Worm (Caenorhabditis elegans): ENCODE results near the gene tald-1.
A peak's percentile ranks its signal among the peaks of the same experiment; 100 is the strongest.

tald-1 gene

DNA sequence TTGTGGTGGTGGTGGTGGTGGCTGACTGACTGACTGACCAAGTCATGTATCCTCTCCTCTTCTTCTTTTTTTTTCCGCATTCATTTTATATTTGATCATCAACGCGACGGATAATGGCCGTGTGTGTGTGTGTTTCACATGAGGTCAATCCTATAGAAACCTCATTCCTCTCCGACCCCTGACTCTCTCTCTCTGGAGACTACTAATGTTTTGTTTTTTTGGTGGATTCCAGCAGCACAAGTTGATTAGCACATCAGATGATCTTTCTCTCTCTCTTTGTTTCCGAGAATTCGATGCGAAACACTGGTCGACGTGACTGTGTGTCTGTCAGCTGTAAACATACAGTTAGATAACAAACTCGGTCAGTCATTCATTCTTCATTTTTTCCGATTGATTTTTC, 18.7 kb downstream of the tald-1 start, which contains the start of gene Y24D9A.7:
Gene Y24D9A.7 (minus strand): TSS at position 46 of the 400 bp plus-strand sequence.
- TF ChIP-seq mef-2 (tag; optimal IDR thresholded peaks at IDR 0.05): no peak
- TF ChIP-seq elt-2 (tag; optimal IDR thresholded peaks at IDR 0.05): no peak
- TF ChIP-seq fos-1 (tag; optimal IDR thresholded peaks at IDR 0.05): no peak
- TF ChIP-seq sptf-1 (tag; optimal IDR thresholded peaks at IDR 0.05): no peak
- no peak for TF ChIP-seq vab-15 (tag; optimal IDR thresholded peaks at IDR 0.05)
- no peak for TF ChIP-seq C16A3.4 (tag; optimal IDR thresholded peaks at IDR 0.05)
- TF ChIP-seq unc-98 (GFP tag; IDR thresholded peaks at IDR 0.05): no peak
- no peak for TF ChIP-seq nhr-77 (tag; optimal IDR thresholded peaks at IDR 0.05)
- TF ChIP-seq nhr-20 (tag; optimal IDR thresholded peaks at IDR 0.05): peak; percentile 22
- no peak for TF ChIP-seq mab-9 (GFP tag; IDR thresholded peaks at IDR 0.05)
- no peak for TF ChIP-seq C34B4.2 (tag; optimal IDR thresholded peaks at IDR 0.05)
- no peak for TF ChIP-seq zip-4 (GFP tag; optimal IDR thresholded peaks at IDR 0.05)
- TF ChIP-seq nhr-237 (tag; optimal IDR thresholded peaks at IDR 0.05): no peak
- no peak for TF ChIP-seq pqm-1 (tag; optimal IDR thresholded peaks at IDR 0.05)
- no peak for TF ChIP-seq egl-13 (tag; optimal IDR thresholded peaks at IDR 0.05)
- TF ChIP-seq egl-27 (tag; optimal IDR thresholded peaks at IDR 0.05): no peak
- TF ChIP-seq mdl-1 (tag; optimal IDR thresholded peaks at IDR 0.05): no peak
- no peak for TF ChIP-seq efl-1 (optimal IDR thresholded peaks at IDR 0.05)
- peak in 1 of 2 experiments; percentile 92 for TF ChIP-seq efl-1 (GFP tag; optimal IDR thresholded peaks at IDR 0.05 in 1 of 2)
- TF ChIP-seq ceh-90 (tag; optimal IDR thresholded peaks at IDR 0.05): no peak
- no peak for TF ChIP-seq snpc-4 (tag; optimal IDR thresholded peaks at IDR 0.05)
- TF ChIP-seq ama-1 (optimal IDR thresholded peaks at IDR 0.05): no peak
- no peak for TF ChIP-seq unc-30 (tag; optimal IDR thresholded peaks at IDR 0.05)
- TF ChIP-seq nhr-28 (tag; optimal IDR thresholded peaks at IDR 0.05): no peak
- peak in 1 of 2 experiments; percentile 3 for TF ChIP-seq lsy-2 (tag; optimal IDR thresholded peaks at IDR 0.05)
- TF ChIP-seq ceh-82 (tag; optimal IDR thresholded peaks at IDR 0.05): no peak
- TF ChIP-seq fkh-4 (tag; optimal IDR thresholded peaks at IDR 0.05; ENCODE audit: borderline replicate concordance): no peak
- TF ChIP-seq aha-1 (tag; optimal IDR thresholded peaks at IDR 0.05): no peak
- TF ChIP-seq unc-62 (GFP tag; optimal IDR thresholded peaks at IDR 0.05): no peak
- TF ChIP-seq nhr-12 (tag; optimal IDR thresholded peaks at IDR 0.05): no peak
- no peak for TF ChIP-seq tlp-1 (tag; optimal IDR thresholded peaks at IDR 0.05)
- peak; percentile 55 for TF ChIP-seq ztf-4 (tag; optimal IDR thresholded peaks at IDR 0.05)
- TF ChIP-seq mep-1 (tag; optimal IDR thresholded peaks at IDR 0.05): peak; percentile 21
- TF ChIP-seq ces-1 (GFP tag; optimal IDR thresholded peaks at IDR 0.05): no peak
- TF ChIP-seq rnt-1 (tag; optimal IDR thresholded peaks at IDR 0.05): peak; percentile 8
- TF ChIP-seq hlh-4 (tag; optimal IDR thresholded peaks at IDR 0.05): no peak
- no peak for TF ChIP-seq F16B12.6 (tag; optimal IDR thresholded peaks at IDR 0.05)
- no peak for TF ChIP-seq irx-1 (tag; optimal IDR thresholded peaks at IDR 0.05)
- TF ChIP-seq alr-1 (tag; optimal IDR thresholded peaks at IDR 0.05; ENCODE audit: borderline replicate concordance): no peak
- TF ChIP-seq Y116A8C.19 (tag; optimal IDR thresholded peaks at IDR 0.05; ENCODE audit: borderline replicate concordance): no peak
- TF ChIP-seq pag-3 (tag; optimal IDR thresholded peaks at IDR 0.05; ENCODE audit: borderline replicate concordance, insufficient read depth): no peak
- no peak for TF ChIP-seq sup-37 (GFP tag; optimal IDR thresholded peaks at IDR 0.05)
- TF ChIP-seq lin-35 (GFP tag; optimal IDR thresholded peaks at IDR 0.05): peak in 1 of 2 experiments; percentile 43
- no peak for TF ChIP-seq nhr-85 (tag)
- peak; percentile 19 for TF ChIP-seq dsc-1 (tag; optimal IDR thresholded peaks at IDR 0.05)
- TF ChIP-seq nhr-84 (tag; optimal IDR thresholded peaks at IDR 0.05): no peak
- peak; percentile 46 for TF ChIP-seq unc-130 (tag; optimal IDR thresholded peaks at IDR 0.05)
- TF ChIP-seq isw-1 (GFP tag; IDR thresholded peaks at IDR 0.05): no peak
- no peak for TF ChIP-seq zag-1 (tag; optimal IDR thresholded peaks at IDR 0.05)
- peak; percentile 57 for TF ChIP-seq lin-14 (GFP tag; optimal IDR thresholded peaks at IDR 0.05)
- no peak for TF ChIP-seq lir-3 (tag; optimal IDR thresholded peaks at IDR 0.05; ENCODE audit: poor library complexity)
- no peak for TF ChIP-seq swsn-7 (tag; optimal IDR thresholded peaks at IDR 0.05)
- TF ChIP-seq skn-1 (tag; optimal IDR thresholded peaks at IDR 0.05): no peak
- no peak for TF ChIP-seq C04F5.9 (tag; optimal IDR thresholded peaks at IDR 0.05)
- TF ChIP-seq hpl-2 (GFP tag; optimal IDR thresholded peaks at IDR 0.05): no peak

All from whole organism, L1 larva.